Worm (Caenorhabditis elegans) whole organism, late embryonic: Measurements from ENCODE around the gene spr-2.

Experiments used
- K09A11.1 ChIP-seq: sonication (generic microtip); optimal IDR thresholded peaks from 2 replicates; lab custom pipeline; 2017; ENCODE audit warnings: antibody characterized with exemption, mild to moderate bottlenecking, missing genetic modification characterization, missing compliant biosample characterization; ENCODE audit not compliant: insufficient read depth
- Y22D7AL.16 ChIP-seq: sonication (generic microtip); optimal IDR thresholded peaks from 2 replicates; lab custom pipeline; 2016; ENCODE audit warnings: missing genetic modification characterization, missing compliant biosample characterization
- ama-1 ChIP-seq: fragments of 150-350 bp; optimal IDR thresholded peaks from 2 replicates; lab custom pipeline; 2014
- ceh-19 ChIP-seq: fragments of 200-800 bp; sonication (Bioruptor generic); optimal IDR thresholded peaks from 2 replicates; lab custom pipeline; 2018; ENCODE audit warnings: mild to moderate bottlenecking, missing genetic modification characterization, missing compliant biosample characterization
- ceh-30 ChIP-seq: fragments of 150-350 bp; optimal IDR thresholded peaks from 2 replicates; lab custom pipeline; 2014; ENCODE audit warnings: missing biosample characterization, missing genetic modification characterization
- fkh-10 ChIP-seq: fragments of 150-350 bp; optimal IDR thresholded peaks from 2 replicates; lab custom pipeline; 2014; ENCODE audit warnings: missing biosample characterization, missing genetic modification reagents, missing genetic modification characterization
- nfya-1 ChIP-seq: sonication (generic microtip); optimal IDR thresholded peaks from 2 replicates; lab custom pipeline; 2017; ENCODE audit warnings: missing genetic modification characterization, mild to moderate bottlenecking, missing compliant biosample characterization, antibody characterized with exemption, moderate library complexity
- odd-2 ChIP-seq: sonication (generic microtip); optimal IDR thresholded peaks from 2 replicates; lab custom pipeline; 2017; ENCODE audit warnings: antibody characterized with exemption, mild to moderate bottlenecking, missing genetic modification characterization, missing compliant biosample characterization
- rnt-1 ChIP-seq: sonication (generic microtip); optimal IDR thresholded peaks from 2 replicates; lab custom pipeline; 2016; ENCODE audit warnings: missing genetic modification characterization, missing compliant biosample characterization
- ttx-3 ChIP-seq: sonication (generic microtip); optimal IDR thresholded peaks from 2 replicates; lab custom pipeline; 2016; ENCODE audit warnings: missing genetic modification reagents, missing genetic modification characterization, missing compliant biosample characterization

ce11 chrIV:8847918-8848317 is 43.3 kb upstream of the spr-2 start, which contains the start of gene col-118:
- TF ChIP-seq ceh-30 (no peak), fkh-10 (GFP tag; lab: Kevin White, UChicago) (no peak), ttx-3 (tag; lab: Kevin White, UChicago) (no peak), Y22D7AL.16 (no peak), ceh-19 (GFP tag; lab: Kevin White, UChicago) (no peak), K09A11.1 (tag; lab: Kevin White, UChicago) (no peak), rnt-1 (tag; lab: Kevin White, UChicago) (no peak), odd-2 (tag; lab: Kevin White, UChicago) (no peak), ama-1 (no peak), nfya-1 (tag; lab: Kevin White, UChicago) (no peak)
